Worm (Caenorhabditis elegans) whole organism, L1 larva: ENCODE data around the gene rml-3.

Experiments
- ceh-90 ChIP-seq: sonication (generic microtip); optimal IDR thresholded peaks from 2 replicates; lab custom pipeline; 2016; ENCODE audit warnings: missing genetic modification characterization, missing compliant biosample characterization
- ces-1 ChIP-seq: fragments of 150-350 bp; optimal IDR thresholded peaks from 2 replicates; lab custom pipeline; 2014; ENCODE audit warnings: missing biosample characterization, missing genetic modification reagents, missing genetic modification characterization
- fkh-10 ChIP-seq: sonication (generic microtip); optimal IDR thresholded peaks from 2 replicates; lab custom pipeline; 2017; ENCODE audit warnings: missing biosample characterization, missing genetic modification reagents, missing genetic modification characterization
- grh-1 ChIP-seq: fragments of 200-800 bp; sonication (Bioruptor generic); IDR thresholded peaks from 2 replicates; pipeline ENCODE4 v1.3.6; 2022; ENCODE audit warnings: missing genetic modification reagents, missing genetic modification characterization, missing compliant biosample characterization
- lin-35 ChIP-seq, 2 experiments: fragments of 150-350 bp; optimal IDR thresholded peaks; 2 replicates each; lab custom pipeline; 2014; ENCODE audit warnings: missing biosample characterization in 2 of 2, missing genetic modification characterization in 2 of 2, missing genetic modification reagents in 2 of 2
- lsy-2 ChIP-seq, 2 experiments: fragments of 150-350 bp; optimal IDR thresholded peaks; 2 replicates each; lab custom pipeline; 2014; ENCODE audit warnings: missing biosample characterization in 2 of 2, missing genetic modification characterization in 2 of 2
- vab-15 ChIP-seq: sonication (generic microtip); optimal IDR thresholded peaks from 2 replicates; lab custom pipeline; 2017; ENCODE audit warnings: missing genotype, mild to moderate bottlenecking, missing genetic modification characterization, missing compliant biosample characterization
- zag-1 ChIP-seq: fragments of 150-350 bp; optimal IDR thresholded peaks from 2 replicates; lab custom pipeline; 2014; ENCODE audit warnings: missing biosample characterization, missing genetic modification characterization
- ztf-11 ChIP-seq, 2 experiments: sonication (generic microtip); optimal IDR thresholded peaks; 2 replicates each; lab custom pipeline; 2016 to 2017; ENCODE audit warnings: missing genetic modification characterization in 2 of 2, missing biosample characterization in 1 of 2, missing compliant biosample characterization in 1 of 2
- ztf-4 ChIP-seq: fragments of 150-350 bp; optimal IDR thresholded peaks from 2 replicates; lab custom pipeline; 2014; ENCODE audit warnings: missing biosample characterization, missing genetic modification characterization

ce11 chrX:6232998-6233626 is 5.8 kb downstream of the rml-3 start, which contains the start of gene C14F11.4:
- TF ChIP-seq ztf-4 (tag; lab: Kevin White, UChicago) (no peak), lin-35 (GFP tag; optimal IDR thresholded peaks at IDR 0.05; lab: Kevin White, UChicago) (no peak), fkh-10 (GFP tag; lab: Kevin White, UChicago) (no peak), lsy-2 (tag; optimal IDR thresholded peaks at IDR 0.05; lab: Kevin White, UChicago) (no peak), vab-15 (tag; lab: Kevin White, UChicago) (no peak), zag-1 (tag; lab: Kevin White, UChicago) (no peak), ztf-11 (tag; optimal IDR thresholded peaks at IDR 0.05; lab: Kevin White, UChicago) (no peak), grh-1 (no peak), ceh-90 (tag; lab: Kevin White, UChicago) (no peak), ces-1 (GFP tag; lab: Kevin White, UChicago) (no peak)
